Worm (Caenorhabditis elegans): ENCODE measurements around the gene oac-50.

- no peak for TF ChIP-seq nhr-76 (tag; optimal IDR thresholded peaks at IDR 0.05)
- TF ChIP-seq pqm-1 (tag; optimal IDR thresholded peaks at IDR 0.05) = no peak
- TF ChIP-seq nfya-1 (tag; optimal IDR thresholded peaks at IDR 0.05; ENCODE audit: insufficient read depth) = no peak
- no peak for TF ChIP-seq skn-1 (tag; optimal IDR thresholded peaks at IDR 0.05)
These were observed 10.2 kb downstream of the oac-50 start for ce11 chrV:9063134-9063533.
